Fruit fly (Drosophila melanogaster): Measurements from ENCODE around the gene CG33269.

DNA sequence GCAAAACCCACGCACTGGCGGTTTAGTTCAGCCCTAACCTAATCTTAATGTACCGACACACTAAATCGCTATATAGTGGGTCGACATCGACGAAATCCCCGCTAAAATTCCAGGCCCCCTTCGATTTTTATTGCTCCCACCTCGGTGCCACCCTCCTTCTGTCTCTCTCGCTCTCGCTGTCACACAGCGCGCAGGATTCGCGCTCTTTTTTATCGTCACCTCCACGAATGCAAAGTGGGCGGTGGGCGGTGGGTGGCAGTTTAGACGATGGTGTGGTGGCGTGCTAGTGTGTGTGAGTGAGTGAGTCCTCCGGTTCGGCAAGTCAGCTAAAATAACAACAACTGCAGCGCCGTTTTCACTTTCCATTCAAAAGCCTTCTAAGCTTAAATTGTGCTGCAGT is 20.0 kb upstream of the CG33269 start:
- TF ChIP-seq CG32121 (GFP tag; IDR thresholded peaks at IDR 0.05) (no peak), CG17806 (tag; optimal IDR thresholded peaks at IDR 0.05) (no peak), CG14655 (GFP tag; optimal IDR thresholded peaks at IDR 0.05) (no peak)

Data from whole organism, pupa.